Fruit fly (Drosophila melanogaster) Kc167 (cell line): Measurements from ENCODE around the gene prt.

ENCODE experiments used
- Myc ChIP-seq: fragments of >200 bp; optimal IDR thresholded peaks from 2 replicates; lab custom pipeline; 2017; ENCODE audit warnings: missing external identifiers
- Sin3A ChIP-seq: fragments of >200 bp; optimal IDR thresholded peaks from 2 replicates; lab custom pipeline; 2018; ENCODE audit warnings: missing external identifiers

dm6 chr3R:23657357-23658318, 41.2 kb downstream of the prt start:
- TF ChIP-seq Myc (lab: Kevin White, UChicago) (no peak), Sin3A (lab: Kevin White, UChicago) (no peak)
